Worm (Caenorhabditis elegans) whole organism, L4/young adult: Measurements from ENCODE around the gene F56D2.3.

Experiments used
- W03F9.2 ChIP-seq: fragments of 150-350 bp; optimal IDR thresholded peaks from 2 replicates; lab custom pipeline; 2014; ENCODE audit warnings: missing biosample characterization, missing genetic modification characterization
- dao-5 ChIP-seq: sonication (generic microtip); optimal IDR thresholded peaks from 2 replicates; lab custom pipeline; 2016; ENCODE audit warnings: missing genotype, missing genetic modification characterization, moderate library complexity, missing compliant biosample characterization
- him-1 ChIP-seq: sonication (generic microtip); optimal IDR thresholded peaks from 2 replicates; lab custom pipeline; 2016; ENCODE audit warnings: missing genotype, missing genetic modification reagents, missing genetic modification characterization, missing compliant biosample characterization

- TF ChIP-seq him-1 (tag; lab: Kevin White, UChicago) (no peak), W03F9.2 (tag; lab: Kevin White, UChicago) (no peak), dao-5 (tag; lab: Kevin White, UChicago) (no peak)
Measured at ce11 chrIII:5572806-5573205, 11.9 kb upstream of the F56D2.3 start.
